Worm (Caenorhabditis elegans) whole organism, young adult: Measurements from ENCODE around the gene C17H11.1.
A peak's percentile ranks its signal among the peaks of the same experiment; 100 is the strongest.

Experiments
- C17E4.6 ChIP-seq: fragments of 200-800 bp; sonication (Bioruptor generic); IDR thresholded peaks from 2 replicates; pipeline ENCODE4 v1.3.6; 2022; ENCODE audit warnings: missing genetic modification reagents, missing genetic modification characterization, missing compliant biosample characterization
- F23B12.7 ChIP-seq: sonication (generic microtip); optimal IDR thresholded peaks from 2 replicates; lab custom pipeline; 2017; ENCODE audit warnings: missing genetic modification characterization, mild to moderate bottlenecking, missing compliant biosample characterization, antibody characterized with exemption, moderate library complexity; ENCODE audit not compliant: insufficient read depth
- F39B2.1 ChIP-seq: fragments of 200-800 bp; sonication (Bioruptor generic); IDR thresholded peaks from 2 replicates; pipeline ENCODE4 v1.3.6; 2022; ENCODE audit warnings: missing genetic modification reagents, missing genetic modification characterization, missing compliant biosample characterization
- F49E8.2 ChIP-seq: sonication (generic microtip); optimal IDR thresholded peaks from 3 replicates; lab custom pipeline; 2017; ENCODE audit warnings: missing genetic modification characterization, mild to moderate bottlenecking, missing compliant biosample characterization, antibody characterized with exemption, moderate library complexity; ENCODE audit not compliant: insufficient read depth
- K12H6.12 ChIP-seq: fragments of 200-800 bp; sonication (Bioruptor generic); optimal IDR thresholded peaks from 2 replicates; lab custom pipeline; 2018; ENCODE audit warnings: mild to moderate bottlenecking, missing genetic modification characterization, missing compliant biosample characterization
- aptf-3 ChIP-seq: fragments of 200-800 bp; sonication (Bioruptor generic); IDR thresholded peaks from 2 replicates; pipeline ENCODE4 v1.3.6; 2022; ENCODE audit warnings: missing genetic modification characterization, missing compliant biosample characterization
- athp-1 ChIP-seq: sonication (generic microtip); optimal IDR thresholded peaks from 2 replicates; lab custom pipeline; 2017; ENCODE audit warnings: mild to moderate bottlenecking, missing genetic modification characterization, missing compliant biosample characterization
- attf-3 ChIP-seq: fragments of 200-800 bp; sonication (Bioruptor generic); conservative IDR thresholded peaks from 2 replicates; pipeline ENCODE4 v1.3.6; 2022; ENCODE audit warnings: missing genetic modification reagents, missing genetic modification characterization, missing compliant biosample characterization
- attf-5 ChIP-seq: fragments of 200-800 bp; sonication (Bioruptor generic); optimal IDR thresholded peaks from 2 replicates; lab custom pipeline; 2018; ENCODE audit warnings: mild to moderate bottlenecking, missing genetic modification characterization, missing compliant biosample characterization
- bed-1 ChIP-seq: fragments of 200-800 bp; sonication (Bioruptor generic); IDR thresholded peaks from 2 replicates; pipeline ENCODE4 v1.3.6; 2022; ENCODE audit warnings: missing genetic modification reagents, missing genetic modification characterization, missing compliant biosample characterization
- ccch-3 ChIP-seq: fragments of 200-800 bp; sonication (Bioruptor generic); optimal IDR thresholded peaks from 2 replicates; lab custom pipeline; 2018; ENCODE audit warnings: mild to moderate bottlenecking, missing genetic modification characterization, missing compliant biosample characterization
- cebp-1 ChIP-seq, 2 experiments: fragments of 200-800 bp in 1 of 2; sonication (Bioruptor generic) in 1 of 2; sonication (generic microtip) in 1 of 2; IDR thresholded peaks in 1 of 2; optimal IDR thresholded peaks in 1 of 2; 2 replicates each; pipeline versions ENCODE4 v1.3.6 to Lab custom; 2017 to 2022; ENCODE audit warnings: missing compliant biosample characterization in 2 of 2, missing genetic modification characterization in 2 of 2, mild to moderate bottlenecking in 1 of 2, missing genetic modification reagents in 1 of 2, moderate library complexity in 1 of 2
- cebp-2 ChIP-seq: fragments of 200-800 bp; sonication (Bioruptor generic); IDR thresholded peaks from 2 replicates; pipeline ENCODE4 v1.3.6; 2022; ENCODE audit warnings: missing genetic modification characterization, missing compliant biosample characterization
- ceh-40 ChIP-seq: fragments of 200-800 bp; sonication (Bioruptor generic); IDR thresholded peaks from 2 replicates; pipeline ENCODE4 v1.3.6; 2022; ENCODE audit warnings: missing genetic modification characterization, missing compliant biosample characterization
- ceh-58 ChIP-seq: fragments of 200-800 bp; sonication (Bioruptor generic); IDR thresholded peaks from 2 replicates; pipeline ENCODE4 v1.3.6; 2022; ENCODE audit warnings: missing genetic modification characterization, missing compliant biosample characterization
- chd-7 ChIP-seq: sonication (generic microtip); optimal IDR thresholded peaks from 2 replicates; lab custom pipeline; 2016; ENCODE audit warnings: mild to moderate bottlenecking, missing genetic modification characterization, moderate library complexity, missing compliant biosample characterization
- dox-1 ChIP-seq: fragments of 200-800 bp; sonication (Bioruptor generic); IDR thresholded peaks from 2 replicates; pipeline ENCODE4 v1.3.6; 2022; ENCODE audit warnings: missing genetic modification reagents, missing genetic modification characterization, missing compliant biosample characterization
- dpff-1 ChIP-seq: sonication (generic microtip); optimal IDR thresholded peaks from 2 replicates; lab custom pipeline; 2017; ENCODE audit warnings: mild to moderate bottlenecking, missing genetic modification characterization, missing compliant biosample characterization
- egl-18 ChIP-seq: fragments of 200-800 bp; sonication (Bioruptor generic); IDR thresholded peaks from 2 replicates; pipeline ENCODE4 v1.3.6; 2022; ENCODE audit warnings: missing genetic modification reagents, missing genetic modification characterization, missing compliant biosample characterization
- hmg-1.2 ChIP-seq: fragments of 200-800 bp; sonication (Bioruptor generic); IDR thresholded peaks from 2 replicates; pipeline ENCODE4 v1.3.6; 2022; ENCODE audit warnings: missing genetic modification reagents, missing genetic modification characterization, missing compliant biosample characterization
- hmg-20 ChIP-seq: fragments of 200-800 bp; sonication (Bioruptor generic); IDR thresholded peaks from 2 replicates; pipeline ENCODE4 v1.3.6; 2022; ENCODE audit warnings: missing genetic modification reagents, missing genetic modification characterization, missing compliant biosample characterization
- hsf-1 ChIP-seq: fragments of 200-800 bp; sonication (Bioruptor generic); IDR thresholded peaks from 2 replicates; pipeline ENCODE4 v1.3.6; 2022; ENCODE audit warnings: missing genetic modification reagents, missing genetic modification characterization, missing compliant biosample characterization
- let-607 ChIP-seq, 2 experiments: fragments of 200-800 bp in 1 of 2; sonication (Bioruptor generic) in 1 of 2; sonication (generic microtip) in 1 of 2; optimal IDR thresholded peaks; 2 replicates each; lab custom pipeline; 2016 to 2018; ENCODE audit warnings: mild to moderate bottlenecking in 2 of 2, missing compliant biosample characterization in 2 of 2, missing genetic modification characterization in 2 of 2, moderate library complexity in 2 of 2, missing genotype in 1 of 2
- lsl-1 ChIP-seq: fragments of 200-800 bp; sonication (Bioruptor generic); optimal IDR thresholded peaks from 2 replicates; lab custom pipeline; 2018; ENCODE audit warnings: mild to moderate bottlenecking, missing genetic modification characterization, moderate library complexity, missing compliant biosample characterization
- madf-6 ChIP-seq: fragments of 200-800 bp; sonication (Bioruptor generic); IDR thresholded peaks from 2 replicates; pipeline ENCODE4 v1.3.6; 2022; ENCODE audit warnings: missing genetic modification reagents, missing genetic modification characterization, missing compliant biosample characterization
- madf-8 ChIP-seq: fragments of 200-800 bp; sonication (Bioruptor generic); conservative IDR thresholded peaks from 2 replicates; pipeline ENCODE4 v1.3.6; 2022; ENCODE audit warnings: missing genetic modification reagents, missing genetic modification characterization, missing compliant biosample characterization
- mxl-1 ChIP-seq: sonication (generic microtip); optimal IDR thresholded peaks from 2 replicates; lab custom pipeline; 2016; ENCODE audit warnings: missing genetic modification characterization, missing compliant biosample characterization
- nfya-2 ChIP-seq: fragments of 200-800 bp; sonication (Bioruptor generic); IDR thresholded peaks from 2 replicates; pipeline ENCODE4 v1.3.6; 2022; ENCODE audit warnings: missing genetic modification reagents, missing genetic modification characterization, missing compliant biosample characterization
- nfyb-1 ChIP-seq: fragments of 200-800 bp; sonication (Bioruptor generic); IDR thresholded peaks from 2 replicates; pipeline ENCODE4 v1.3.6; 2022; ENCODE audit warnings: missing genetic modification reagents, missing genetic modification characterization, missing compliant biosample characterization
- nhr-120 ChIP-seq: fragments of 200-800 bp; sonication (Bioruptor generic); IDR thresholded peaks from 2 replicates; pipeline ENCODE4 v1.3.6; 2022; ENCODE audit warnings: missing genetic modification characterization, missing compliant biosample characterization
- nhr-179 ChIP-seq: sonication (generic microtip); optimal IDR thresholded peaks from 2 replicates; lab custom pipeline; 2016; ENCODE audit warnings: mild to moderate bottlenecking, missing genetic modification characterization, missing compliant biosample characterization
- nhr-80 ChIP-seq: sonication (generic microtip); optimal IDR thresholded peaks from 2 replicates; lab custom pipeline; 2016; ENCODE audit warnings: missing genetic modification characterization, missing compliant biosample characterization
- sdz-38 ChIP-seq: sonication (generic microtip); optimal IDR thresholded peaks from 2 replicates; lab custom pipeline; 2016; ENCODE audit warnings: missing genotype, missing genetic modification characterization, missing compliant biosample characterization
- sea-2 ChIP-seq: fragments of 200-800 bp; sonication (Bioruptor generic); IDR thresholded peaks from 2 replicates; pipeline ENCODE4 v1.3.6; 2022; ENCODE audit warnings: missing genetic modification characterization, missing compliant biosample characterization
- somi-1 ChIP-seq: fragments of 200-800 bp; sonication (Bioruptor generic); optimal IDR thresholded peaks from 2 replicates; lab custom pipeline; 2018; ENCODE audit warnings: mild to moderate bottlenecking, missing genetic modification characterization, missing compliant biosample characterization
- tbp1 ChIP-seq: fragments of 200-800 bp; sonication (Bioruptor generic); optimal IDR thresholded peaks from 2 replicates; lab custom pipeline; 2018; ENCODE audit warnings: mild to moderate bottlenecking, missing genetic modification characterization, missing compliant biosample characterization
- tlf-1 ChIP-seq: fragments of 200-800 bp; sonication (Bioruptor generic); optimal IDR thresholded peaks from 2 replicates; lab custom pipeline; 2018; ENCODE audit warnings: mild to moderate bottlenecking, missing genetic modification characterization, missing compliant biosample characterization
- ztf-18 ChIP-seq: sonication (generic microtip); optimal IDR thresholded peaks from 2 replicates; lab custom pipeline; 2016; ENCODE audit warnings: missing genotype, mild to moderate bottlenecking, missing genetic modification characterization, missing compliant biosample characterization
- ztf-26 ChIP-seq: sonication (generic microtip); optimal IDR thresholded peaks from 2 replicates; lab custom pipeline; 2017; ENCODE audit warnings: missing genetic modification characterization, missing compliant biosample characterization
- ztf-28 ChIP-seq: fragments of 200-800 bp; sonication (Bioruptor generic); IDR thresholded peaks from 2 replicates; pipeline ENCODE4 v1.3.6; 2022; ENCODE audit warnings: missing genetic modification reagents, missing genetic modification characterization, missing compliant biosample characterization
- ztf-3 ChIP-seq: fragments of 200-800 bp; sonication (Bioruptor generic); optimal IDR thresholded peaks from 2 replicates; lab custom pipeline; 2018; ENCODE audit warnings: mild to moderate bottlenecking, missing genetic modification characterization, missing compliant biosample characterization

Gene C17H11.1

ce11 chrX:8173610-8174009 is at the start of gene C17H11.1:
C17H11.1 (plus strand) TSS chrX:8173910.
- TF ChIP-seq F49E8.2 (no peak), nhr-179 (tag; lab: Kevin White, UChicago) (no peak), ceh-40 (GFP tag; lab: Robert Waterston, UW) (no peak), C17E4.6 (GFP tag; lab: Robert Waterston, UW) (no peak), lsl-1 (GFP tag; lab: Kevin White, UChicago) (no peak), nfyb-1 (no peak), let-607 (tag; optimal IDR thresholded peaks at IDR 0.05; lab: Kevin White, UChicago) (no peak), tlf-1 (GFP tag; lab: Kevin White, UChicago) (no peak), cebp-1 (GFP tag; IDR thresholded peaks at IDR 0.05; lab: Robert Waterston, UW) (no peak), cebp-1 (tag; optimal IDR thresholded peaks at IDR 0.05; lab: Kevin White, UChicago) (no peak), attf-3 (GFP tag; lab: Robert Waterston, UW) (no peak), sea-2 (GFP tag; lab: Robert Waterston, UW) (no peak), F39B2.1 (GFP tag; lab: Robert Waterston, UW) (no peak), nhr-120 (GFP tag; lab: Robert Waterston, UW) (no peak), dpff-1 (tag; lab: Kevin White, UChicago) (no peak), sdz-38 (tag; lab: Kevin White, UChicago) (no peak), tbp1 (GFP tag; lab: Kevin White, UChicago) (no peak), bed-1 (GFP tag; lab: Robert Waterston, UW) (no peak), attf-5 (GFP tag; lab: Kevin White, UChicago) (no peak), ztf-3 (no peak), egl-18 (GFP tag; lab: Robert Waterston, UW) (no peak)

ce11 chrX:8129543-8129942 is 44.2 kb upstream of the C17H11.1 start, which contains the start of gene frpr-1:
frpr-1 (minus strand) TSS chrX:8129643.
- TF ChIP-seq ztf-18 (tag; lab: Kevin White, UChicago) (no peak), somi-1 (no peak)

- peak; percentile 53; the same call in 1 of the 2 replicates for TF ChIP-seq dox-1 (GFP tag; lab: Robert Waterston, UW)
- TF ChIP-seq attf-5 (GFP tag; lab: Kevin White, UChicago): peak; percentile 9
- TF ChIP-seq nhr-80 (tag; lab: Kevin White, UChicago): peak; percentile 72
- 0 out of 2 replicates have a peak, but pooled peaks have one; percentile 10 for TF ChIP-seq hmg-1.2
- peak; percentile 46 for TF ChIP-seq F23B12.7 (tag; lab: Kevin White, UChicago)
- no peak for TF ChIP-seq cebp-1 (GFP tag; IDR thresholded peaks at IDR 0.05; lab: Robert Waterston, UW)
- TF ChIP-seq cebp-1 (tag; optimal IDR thresholded peaks at IDR 0.05; lab: Kevin White, UChicago): no peak
Observed at ce11 chrX:8136276-8136891, 37.3 kb upstream of the C17H11.1 start, which contains the start of gene C02B8.6. C02B8.6 (minus strand) TSS chrX:8136326.

- TF ChIP-seq ztf-26 (no peak), ceh-58 (GFP tag; lab: Robert Waterston, UW) (0 out of 2 replicates have a peak, but pooled peaks have one; percentile 35), cebp-2 (GFP tag; lab: Robert Waterston, UW) (0 out of 2 replicates have a peak, but pooled peaks have one; percentile 16)
Observed at ce11 chrX:8137779-8138178, 35.9 kb upstream of the C17H11.1 start, which contains the start of gene C02B8.7. C02B8.7 (minus strand) TSS chrX:8137879.

- TF ChIP-seq madf-6 (GFP tag; lab: Robert Waterston, UW): no peak
- TF ChIP-seq K12H6.12: no peak
- no peak for TF ChIP-seq mxl-1
- no peak for TF ChIP-seq hsf-1 (GFP tag; lab: Robert Waterston, UW)
- no peak for TF ChIP-seq chd-7 (tag; lab: Kevin White, UChicago)
- TF ChIP-seq aptf-3 (GFP tag; lab: Robert Waterston, UW): no peak
- no peak for TF ChIP-seq cebp-1 (GFP tag; IDR thresholded peaks at IDR 0.05; lab: Robert Waterston, UW)
- TF ChIP-seq cebp-1 (tag; optimal IDR thresholded peaks at IDR 0.05; lab: Kevin White, UChicago): no peak
- no peak for TF ChIP-seq ceh-58 (GFP tag; lab: Robert Waterston, UW)
- no peak for TF ChIP-seq hmg-1.2
- no peak for TF ChIP-seq madf-8
- TF ChIP-seq athp-1 (tag; lab: Kevin White, UChicago): no peak
- no peak for TF ChIP-seq nfya-2 (GFP tag; lab: Robert Waterston, UW)
- TF ChIP-seq ztf-28: no peak
- no peak for TF ChIP-seq ztf-18 (tag; lab: Kevin White, UChicago)
- no peak for TF ChIP-seq ccch-3
- no peak for TF ChIP-seq hmg-20 (GFP tag; lab: Robert Waterston, UW)
Observed at ce11 chrX:8139146-8139545, 34.6 kb upstream of the C17H11.1 start, which contains the start of gene C02B8.3. C02B8.3 (plus strand) TSS chrX:8139446.
